Fruit fly (Drosophila melanogaster) whole organism, embryonic: ENCODE data around the gene CG17562.

Source experiments
- Aef1 ChIP-seq: fragments of 200-800 bp; sonication (Bioruptor generic); IDR thresholded peaks from 3 replicates; pipeline ENCODE4 v1.3.6; 2022; ENCODE audit warnings: missing biosample characterization, missing genetic modification characterization
- Bdp1 ChIP-seq: fragments of 200-800 bp; sonication (Bioruptor generic); optimal IDR thresholded peaks from 3 replicates; lab custom pipeline; 2016; ENCODE audit warnings: missing biosample characterization, missing genetic modification characterization
- CG10267 ChIP-seq: fragments of 200-800 bp; sonication (Bioruptor generic); optimal IDR thresholded peaks from 2 replicates; lab custom pipeline; 2018; ENCODE audit warnings: missing biosample characterization, mild to moderate bottlenecking, missing genetic modification characterization, moderate library complexity
- CG10979 ChIP-seq: fragments of 200-800 bp; sonication (Bioruptor generic); optimal IDR thresholded peaks from 2 replicates; lab custom pipeline; 2018; ENCODE audit warnings: missing biosample characterization, mild to moderate bottlenecking, missing genetic modification characterization, moderate library complexity
- CG1233 ChIP-seq: fragments of 200-800 bp; sonication (Bioruptor generic); optimal IDR thresholded peaks from 4 replicates; lab custom pipeline; 2018; ENCODE audit warnings: missing biosample characterization, mild to moderate bottlenecking, missing genetic modification characterization
- CG14965 ChIP-seq: fragments of 200-800 bp; sonication (Bioruptor generic); optimal IDR thresholded peaks from 2 replicates; lab custom pipeline; 2016; ENCODE audit warnings: missing biosample characterization, missing genetic modification characterization, borderline replicate concordance
- CG18599 ChIP-seq: fragments of 200-800 bp; sonication (Bioruptor generic); optimal IDR thresholded peaks from 3 replicates; lab custom pipeline; 2017; ENCODE audit warnings: missing biosample characterization, missing genetic modification characterization, mild to moderate bottlenecking, moderate library complexity, missing genetic modification reagents
- CG2712 ChIP-seq: fragments of 200-800 bp; optimal IDR thresholded peaks from 3 replicates; lab custom pipeline; 2019; ENCODE audit warnings: missing biosample characterization, mild to moderate bottlenecking, missing genetic modification characterization, moderate library complexity
- CG30020 ChIP-seq: fragments of 200-800 bp; optimal IDR thresholded peaks from 2 replicates; lab custom pipeline; 2019; ENCODE audit warnings: missing biosample characterization, mild to moderate bottlenecking, missing genetic modification characterization, moderate library complexity
- CG33557 ChIP-seq: fragments of 200-800 bp; sonication (Bioruptor generic); optimal IDR thresholded peaks from 2 replicates; lab custom pipeline; 2019; ENCODE audit warnings: missing biosample characterization, mild to moderate bottlenecking, missing genetic modification characterization, moderate library complexity
- CG3726 ChIP-seq: fragments of 200-800 bp; sonication (Bioruptor generic); IDR thresholded peaks from 3 replicates; pipeline ENCODE4, ENCODE4 v1.3.6; 2022; ENCODE audit warnings: missing biosample characterization, missing genetic modification characterization
- CG3847 ChIP-seq: fragments of 200-800 bp; sonication (Bioruptor generic); IDR thresholded peaks from 2 replicates; pipeline ENCODE4 v1.3.6; 2022; ENCODE audit warnings: missing biosample characterization, missing genetic modification characterization
- CG4730 ChIP-seq: fragments of 200-800 bp; sonication (Bioruptor generic); IDR thresholded peaks from 2 replicates; pipeline ENCODE4 v1.3.6; 2022; ENCODE audit warnings: missing biosample characterization, missing genetic modification characterization
- CG4820 ChIP-seq: fragments of 200-800 bp; sonication (Bioruptor generic); optimal IDR thresholded peaks from 3 replicates; lab custom pipeline; 2016; ENCODE audit warnings: missing biosample characterization, missing genetic modification characterization
- CG6272 ChIP-seq: fragments of 200-800 bp; sonication (Bioruptor generic); IDR thresholded peaks from 2 replicates; pipeline ENCODE4 v1.3.6; 2022; ENCODE audit warnings: missing biosample characterization, missing genetic modification characterization
- CG6689 ChIP-seq: fragments of 200-800 bp; sonication (Bioruptor generic); IDR thresholded peaks from 2 replicates; pipeline ENCODE4 v1.3.6; 2022; ENCODE audit warnings: missing biosample characterization, missing genetic modification characterization
- CG6813 ChIP-seq: fragments of 200-800 bp; sonication (Bioruptor generic); optimal IDR thresholded peaks from 2 replicates; lab custom pipeline; 2017; ENCODE audit warnings: missing biosample characterization, missing genetic modification characterization, mild to moderate bottlenecking, moderate library complexity, missing genetic modification reagents
- CG8290 ChIP-seq, 3 experiments: fragments of 200-800 bp; sonication (Bioruptor generic); optimal IDR thresholded peaks; 2 replicates each; lab custom pipeline; 2016 to 2019; ENCODE audit warnings: missing biosample characterization in 3 of 3, missing genetic modification characterization in 3 of 3, mild to moderate bottlenecking in 2 of 3, moderate library complexity in 1 of 3
- CG8359 ChIP-seq: fragments of 200-800 bp; sonication (Bioruptor generic); optimal IDR thresholded peaks from 2 replicates; lab custom pipeline; 2017; ENCODE audit warnings: missing biosample characterization, mild to moderate bottlenecking, missing genetic modification characterization, borderline replicate concordance
- CG9817 ChIP-seq: fragments of 200-800 bp; sonication (Bioruptor generic); optimal IDR thresholded peaks from 2 replicates; lab custom pipeline; 2018; ENCODE audit warnings: missing biosample characterization, mild to moderate bottlenecking, missing genetic modification characterization, moderate library complexity
- Ets65A ChIP-seq: fragments of 200-800 bp; sonication (Bioruptor generic); peaks from one replicate; lab custom pipeline; 2016; ENCODE audit warnings: missing biosample characterization, missing genetic modification characterization
- Fer2 ChIP-seq: fragments of 200-800 bp; sonication (Bioruptor generic); optimal IDR thresholded peaks from 2 replicates; lab custom pipeline; 2018; ENCODE audit warnings: missing biosample characterization, mild to moderate bottlenecking, missing genetic modification characterization, moderate library complexity
- HLH54F ChIP-seq: fragments of 200-800 bp; sonication (Bioruptor generic); optimal IDR thresholded peaks from 3 replicates; lab custom pipeline; 2016; ENCODE audit warnings: missing biosample characterization, missing genetic modification characterization
- Hr3 ChIP-seq: fragments of 200-800 bp; sonication (Bioruptor generic); optimal IDR thresholded peaks from 3 replicates; lab custom pipeline; 2016; ENCODE audit warnings: missing biosample characterization, missing genetic modification characterization
- Nf-YC ChIP-seq: fragments of 200-800 bp; optimal IDR thresholded peaks from 3 replicates; lab custom pipeline; 2019; ENCODE audit warnings: missing biosample characterization, mild to moderate bottlenecking, missing genetic modification characterization, moderate library complexity
- Pdp1 ChIP-seq, 2 experiments: fragments of 200-800 bp; sonication (Bioruptor generic); optimal IDR thresholded peaks; 3 replicates each; lab custom pipeline; 2016; ENCODE audit warnings: missing biosample characterization in 2 of 2, missing genetic modification characterization in 2 of 2, mild to moderate bottlenecking in 1 of 2, moderate library complexity in 1 of 2
- Ptx1 ChIP-seq: fragments of 200-800 bp; sonication (Bioruptor generic); IDR thresholded peaks from 2 replicates; pipeline ENCODE4 v1.3.6; 2022; ENCODE audit warnings: missing biosample characterization, missing genetic modification characterization
- Usf ChIP-seq: fragments of 200-800 bp; sonication (Bioruptor generic); optimal IDR thresholded peaks from 2 replicates; lab custom pipeline; 2017; ENCODE audit warnings: missing genotype, missing biosample characterization, missing genetic modification characterization
- Xrp1 ChIP-seq: fragments of 200-800 bp; sonication (Bioruptor generic); IDR thresholded peaks from 2 replicates; pipeline ENCODE4 v1.3.6; 2022; ENCODE audit warnings: missing biosample characterization, missing genetic modification characterization
- br ChIP-seq: fragments of >200 bp; optimal IDR thresholded peaks from 2 replicates; lab custom pipeline; 2017
- chinmo ChIP-seq: fragments of 200-800 bp; sonication (Bioruptor generic); IDR thresholded peaks from 4 replicates; pipeline ENCODE4 v1.3.6; 2022; ENCODE audit warnings: missing biosample characterization, missing genetic modification characterization; ENCODE audit not compliant: partially characterized antibody
- dmrt11E ChIP-seq: fragments of 200-800 bp; sonication (Bioruptor generic); optimal IDR thresholded peaks from 3 replicates; lab custom pipeline; 2018; ENCODE audit warnings: missing biosample characterization, mild to moderate bottlenecking, missing genetic modification characterization, moderate library complexity
- ems ChIP-seq: fragments of 200-800 bp; sonication (Bioruptor generic); optimal IDR thresholded peaks from 3 replicates; lab custom pipeline; 2016; ENCODE audit warnings: missing biosample characterization, missing genetic modification characterization
- fd96Cb ChIP-seq: fragments of 200-800 bp; sonication (Bioruptor generic); optimal IDR thresholded peaks from 2 replicates; lab custom pipeline; 2018; ENCODE audit warnings: missing biosample characterization, mild to moderate bottlenecking, missing genetic modification characterization, moderate library complexity
- gcm2 ChIP-seq: fragments of 200-800 bp; sonication (Bioruptor generic); optimal IDR thresholded peaks from 2 replicates; lab custom pipeline; 2016; ENCODE audit warnings: missing biosample characterization, missing genetic modification characterization
- jing ChIP-seq: fragments of 200-800 bp; sonication (Bioruptor generic); optimal IDR thresholded peaks from 2 replicates; lab custom pipeline; 2018; ENCODE audit warnings: missing biosample characterization, mild to moderate bottlenecking, missing genetic modification characterization
- lola ChIP-seq, 3 experiments: fragments of >200 bp in 2 of 3; fragments of 200-800 bp in 1 of 3; sonication (Bioruptor generic) in 1 of 3; optimal IDR thresholded peaks; 2 replicates each; lab custom pipeline; 2017 to 2019; ENCODE audit warnings: missing biosample characterization in 3 of 3, missing genetic modification characterization in 3 of 3, mild to moderate bottlenecking in 1 of 3, moderate library complexity in 1 of 3
- pan ChIP-seq, 4 experiments: fragments of >200 bp in 3 of 4; fragments of 200-800 bp in 1 of 4; sonication (Bioruptor generic) in 1 of 4; optimal IDR thresholded peaks in 3 of 4; IDR thresholded peaks in 1 of 4; 2 replicates each; pipeline versions ENCODE4 v1.3.6 to Lab custom; 2017 to 2022; ENCODE audit warnings: missing biosample characterization in 2 of 4, missing genetic modification characterization in 2 of 4, mixed read lengths in 1 of 4
- repo ChIP-seq: fragments of 200-800 bp; sonication (Bioruptor generic); optimal IDR thresholded peaks from 2 replicates; lab custom pipeline; 2016; ENCODE audit warnings: missing biosample characterization, missing genetic modification characterization
- sd ChIP-seq: fragments of 200-800 bp; sonication (Bioruptor generic); optimal IDR thresholded peaks from 3 replicates; lab custom pipeline; 2018; ENCODE audit warnings: missing biosample characterization, mild to moderate bottlenecking, missing genetic modification characterization, moderate library complexity
- sens ChIP-seq: fragments of 200-800 bp; sonication (Bioruptor generic); peaks from one replicate; lab custom pipeline; 2016; ENCODE audit warnings: missing biosample characterization, missing genetic modification characterization
- seq ChIP-seq: fragments of 200-800 bp; sonication (Bioruptor generic); IDR thresholded peaks from 2 replicates; pipeline ENCODE4 v1.3.6; 2022; ENCODE audit warnings: missing biosample characterization, missing genetic modification characterization
- sim ChIP-seq: fragments of 200-800 bp; sonication (Bioruptor generic); IDR thresholded peaks from 2 replicates; pipeline ENCODE4 v1.3.6; 2022; ENCODE audit warnings: missing biosample characterization, missing genetic modification characterization
- tna ChIP-seq: fragments of 200-800 bp; sonication (Bioruptor generic); IDR thresholded peaks from 2 replicates; pipeline ENCODE4 v1.3.6; 2022; ENCODE audit warnings: missing biosample characterization, missing genetic modification characterization; ENCODE audit not compliant: partially characterized antibody
- unpg ChIP-seq: fragments of 200-800 bp; sonication (Bioruptor generic); optimal IDR thresholded peaks from 3 replicates; lab custom pipeline; 2018; ENCODE audit warnings: missing biosample characterization, mild to moderate bottlenecking, missing genetic modification characterization, moderate library complexity
- vvl ChIP-seq: fragments of 200-800 bp; sonication (Bioruptor generic); IDR thresholded peaks from 2 replicates; pipeline ENCODE4 v1.3.6; 2022; ENCODE audit warnings: missing biosample characterization, missing genetic modification characterization
- zen ChIP-seq: fragments of 200-800 bp; sonication (Bioruptor generic); optimal IDR thresholded peaks from 3 replicates; lab custom pipeline; 2018; ENCODE audit warnings: missing biosample characterization, mild to moderate bottlenecking, missing genetic modification characterization, moderate library complexity

CG17562 gene

DNA sequence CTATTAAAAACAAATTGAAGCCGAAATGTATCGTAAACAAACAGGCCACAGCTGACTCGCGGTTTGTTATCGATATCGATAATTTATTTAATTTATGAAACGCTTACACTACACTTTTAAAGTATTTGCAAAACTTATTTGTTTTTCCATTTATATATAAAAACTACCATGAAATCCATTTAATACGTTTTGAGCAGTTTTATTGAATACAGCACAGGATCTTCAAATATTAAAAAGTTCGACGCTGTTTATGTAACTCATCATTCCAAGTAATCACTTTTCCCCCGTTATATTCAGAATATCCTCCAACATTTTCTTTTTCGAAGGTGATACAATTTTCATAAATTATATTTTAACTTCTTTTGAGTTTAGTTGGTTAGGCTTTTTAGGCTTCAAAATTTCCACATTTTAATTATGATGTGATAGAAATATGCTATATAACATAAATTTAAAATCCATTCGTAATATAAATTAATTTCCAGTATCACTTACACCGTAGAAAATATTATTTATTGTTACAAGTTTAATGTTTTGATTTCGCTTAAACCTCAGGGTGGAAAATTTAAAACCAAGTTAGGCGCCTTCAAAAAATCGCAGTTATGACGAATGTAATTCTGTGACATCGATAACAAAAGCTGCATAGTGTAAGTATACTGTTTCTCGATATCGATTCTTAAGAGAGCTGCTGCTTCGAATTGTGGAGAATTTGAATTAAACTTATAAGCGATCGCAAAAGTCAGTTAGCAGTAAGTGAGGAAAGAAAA, 32.0 kb downstream of the CG17562 start, which contains the start of the genes CG10324 and CCT3 (continued):
- TF ChIP-seq jing, result no peak
- no peak for TF ChIP-seq CG6272 (GFP tag; lab: Robert Waterston, UW)
- peak; percentile 77 for TF ChIP-seq Nf-YC
- peak; percentile 67 for TF ChIP-seq Ptx1 (GFP tag; lab: Robert Waterston, UW)
- peak; percentile 77 for TF ChIP-seq Fer2 (tag; lab: Kevin White, UChicago)
- peak; percentile 51 for TF ChIP-seq CG4820 (GFP tag; lab: Kevin White, UChicago)
- TF ChIP-seq Usf, result peak; percentile 9
- TF ChIP-seq CG1233 (GFP tag; lab: Kevin White, UChicago), result peak; percentile 51
- peak; percentile 41 for TF ChIP-seq zen (tag; lab: Kevin White, UChicago)
- TF ChIP-seq Ets65A (GFP tag; lab: Kevin White, UChicago), result peak; percentile 87
- peak; percentile 40; the same call in 1 of the 2 replicates for TF ChIP-seq seq (GFP tag; lab: Robert Waterston, UW)
- peak; percentile 80 for TF ChIP-seq CG9817
- peak; percentile 5 for TF ChIP-seq ems (GFP tag; lab: Kevin White, UChicago)
- peak; percentile 91 for TF ChIP-seq CG30020 (tag; lab: Kevin White, UChicago)
- TF ChIP-seq CG33557 (GFP tag; lab: Kevin White, UChicago), result peak; percentile 65
- peak; percentile 63 for TF ChIP-seq CG10267 (tag; lab: Kevin White, UChicago)
- TF ChIP-seq gcm2 (GFP tag; lab: Kevin White, UChicago), result peak; percentile 4
- TF ChIP-seq CG3726 (GFP tag; lab: Robert Waterston, UW), result no peak
- peak; percentile 56 for TF ChIP-seq tna (GFP tag; lab: Robert Waterston, UW)
- TF ChIP-seq HLH54F (GFP tag; lab: Kevin White, UChicago), result peak; percentile 46
- no peak for TF ChIP-seq CG8359 (GFP tag; lab: Kevin White, UChicago)
- TF ChIP-seq fd96Cb (tag; lab: Kevin White, UChicago), result peak; percentile 70
- TF ChIP-seq Bdp1 (GFP tag; lab: Kevin White, UChicago), result no peak
- peak in 2 of 3 experiments; percentile 74 to 89 for TF ChIP-seq lola (GFP tag; optimal IDR thresholded peaks at IDR 0.05; lab: Kevin White, UChicago)
- TF ChIP-seq CG8290 (GFP tag; optimal IDR thresholded peaks at IDR 0.05; lab: Kevin White, UChicago), result no peak
- no peak for TF ChIP-seq CG8290 (tag; optimal IDR thresholded peaks at IDR 0.05; lab: Kevin White, UChicago)
- TF ChIP-seq CG2712 (tag; lab: Kevin White, UChicago), result peak; percentile 71
- peak; percentile 76 for TF ChIP-seq unpg (GFP tag; lab: Kevin White, UChicago)
- peak; percentile 60 for TF ChIP-seq CG3847 (GFP tag; lab: Robert Waterston, UW)
- no peak for TF ChIP-seq sd (tag; lab: Kevin White, UChicago)
- TF ChIP-seq Hr3 (GFP tag; lab: Kevin White, UChicago), result peak; percentile 62
- no peak for TF ChIP-seq sim (GFP tag; lab: Robert Waterston, UW)
- no peak for TF ChIP-seq CG18599 (GFP tag; lab: Kevin White, UChicago)
- peak; percentile 25; the same call in 1 of the 3 replicates for TF ChIP-seq Aef1 (GFP tag; lab: Robert Waterston, UW)
- peak; percentile 7 for TF ChIP-seq repo (GFP tag; lab: Kevin White, UChicago)
- no peak for TF ChIP-seq CG4730 (GFP tag; lab: Robert Waterston, UW)
- peak; percentile 66 for TF ChIP-seq dmrt11E
- peak; percentile 57 for TF ChIP-seq CG10979 (tag; lab: Kevin White, UChicago)
- TF ChIP-seq CG6813 (GFP tag; lab: Kevin White, UChicago), result no peak
- TF ChIP-seq vvl (GFP tag; lab: Robert Waterston, UW), result peak; percentile 77
- TF ChIP-seq br, result no peak
- peak; percentile 93 for TF ChIP-seq sens
- peak; percentile 74 for TF ChIP-seq Xrp1 (GFP tag; lab: Robert Waterston, UW)
- TF ChIP-seq chinmo (GFP tag; lab: Robert Waterston, UW), result 0 out of 4 replicates have a peak, but pooled peaks have one; percentile 29
- no peak for TF ChIP-seq CG14965 (GFP tag; lab: Kevin White, UChicago)
- TF ChIP-seq pan (optimal IDR thresholded peaks at IDR 0.05; lab: Kevin White, UChicago), result no peak
- peak in 1 of 2 experiments; percentile 72 for TF ChIP-seq pan (GFP tag; optimal IDR thresholded peaks at IDR 0.05 in 1 of 2, IDR thresholded peaks at IDR 0.05 in 1 of 2)
- peak; percentile 36 to 64 for TF ChIP-seq Pdp1 (GFP tag; optimal IDR thresholded peaks at IDR 0.05; lab: Kevin White, UChicago)
- peak; percentile 59; the same call in 1 of the 2 replicates for TF ChIP-seq CG6689 (GFP tag; lab: Robert Waterston, UW)
